Worm (Caenorhabditis elegans): ENCODE data around the gene ZC8.6.

ZC8.6 gene

DNA sequence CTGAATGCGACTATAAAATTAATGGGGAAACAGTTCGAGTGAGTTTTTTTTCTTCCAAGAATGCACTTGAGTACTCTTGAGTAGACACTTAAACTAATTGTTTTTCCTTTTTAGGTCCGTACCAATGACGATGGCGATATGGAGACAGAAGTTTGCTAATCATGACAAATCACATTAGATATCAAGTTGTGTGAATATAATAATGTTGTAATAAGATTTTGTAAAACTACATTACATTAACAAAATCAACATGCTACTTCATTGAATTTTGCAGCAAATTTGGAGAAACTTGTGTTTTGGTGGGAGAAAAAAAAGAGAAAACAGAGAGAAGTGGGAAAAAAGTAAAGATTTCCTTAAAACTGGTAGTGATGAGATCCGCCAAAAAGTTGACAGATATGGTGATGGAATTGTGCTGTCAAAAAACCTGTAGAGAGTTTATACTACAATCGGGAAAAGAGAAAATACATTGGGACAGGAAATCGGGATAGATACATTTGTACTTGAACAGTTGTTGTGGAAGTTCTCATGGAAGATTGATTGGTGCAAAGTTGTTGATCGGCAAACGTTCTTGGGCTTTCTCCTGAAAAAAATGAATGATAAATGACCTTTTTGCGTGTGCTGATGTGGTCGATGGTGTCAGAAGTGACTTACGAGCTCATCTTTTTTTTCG, 30.7 kb upstream of the ZC8.6 start:
- TF ChIP-seq nhr-67 (tag; optimal IDR thresholded peaks at IDR 0.05) (no peak), lin-39 (tag; optimal IDR thresholded peaks at IDR 0.05) (peak; percentile 78)

DNA sequence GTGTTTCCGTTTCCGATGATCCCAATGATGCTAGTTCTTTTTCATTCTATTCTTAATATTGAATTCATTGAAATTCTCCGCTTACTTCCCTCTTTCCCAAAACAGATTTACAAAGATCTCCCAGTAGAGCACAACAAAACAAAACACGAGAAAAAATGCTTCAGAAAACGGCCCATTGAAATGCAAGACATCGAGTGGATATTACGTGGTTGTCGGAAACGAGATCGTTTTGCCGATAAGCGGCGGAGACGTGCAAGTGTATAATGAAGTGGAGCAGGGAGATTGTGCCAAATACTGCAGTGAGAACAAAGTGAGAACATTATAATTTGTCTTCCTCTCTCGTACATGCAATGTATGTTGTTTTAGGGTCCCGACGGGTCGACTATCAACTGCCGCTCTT, 29.1 kb upstream of the ZC8.6 start:
- TF ChIP-seq lin-39 (tag; optimal IDR thresholded peaks at IDR 0.05) (peak; percentile 62), eor-1 (tag; optimal IDR thresholded peaks at IDR 0.05) (no peak), elt-1 (tag; optimal IDR thresholded peaks at IDR 0.05) (peak; percentile 74)

DNA sequence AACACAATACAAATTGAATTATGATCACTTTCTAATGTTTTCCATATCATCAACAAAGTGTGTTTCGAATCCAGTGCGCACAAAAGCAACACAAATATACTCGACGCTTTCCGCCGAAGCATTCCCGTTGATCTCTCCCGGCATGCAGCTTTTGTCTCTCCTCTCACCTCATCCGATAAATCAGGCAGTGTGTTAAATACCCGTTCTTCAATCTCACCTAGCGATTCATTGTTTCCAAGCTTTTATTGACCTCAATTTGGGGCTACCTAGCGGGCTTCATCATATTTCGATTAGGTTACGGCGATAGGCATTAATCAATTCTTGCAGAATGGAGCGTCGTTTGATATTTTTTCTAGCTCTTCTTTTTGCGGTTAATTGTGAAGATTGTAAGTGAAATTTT, 26.9 kb upstream of the ZC8.6 start, which contains the start of gene ZC449.1:
Gene ZC449.1 (plus strand): TSS at position 121 of the 400 bp plus-strand sequence.
- TF ChIP-seq nhr-28 (tag; optimal IDR thresholded peaks at IDR 0.05) (no peak), nhr-11 (tag; optimal IDR thresholded peaks at IDR 0.05) (no peak)

- TF ChIP-seq ZK546.5 (tag; optimal IDR thresholded peaks at IDR 0.05), result no peak
- no peak for TF ChIP-seq fkh-2 (tag; optimal IDR thresholded peaks at IDR 0.05)
- TF ChIP-seq zag-1 (tag; optimal IDR thresholded peaks at IDR 0.05), result no peak
- TF ChIP-seq jun-1 (tag; optimal IDR thresholded peaks at IDR 0.05), result peak; percentile 17
- TF ChIP-seq nfya-1 (tag; optimal IDR thresholded peaks at IDR 0.05; ENCODE audit: insufficient read depth), result peak; percentile 17
- TF ChIP-seq elt-2 (tag; optimal IDR thresholded peaks at IDR 0.05), result peak; percentile 48
- peak; percentile 1 for TF ChIP-seq R02D3.7 (tag; optimal IDR thresholded peaks at IDR 0.05)
- TF ChIP-seq elt-3 (tag; optimal IDR thresholded peaks at IDR 0.05), result no peak
- no peak for TF ChIP-seq pha-4 (tag; optimal IDR thresholded peaks at IDR 0.05)
- no peak for TF ChIP-seq nhr-76 (tag; optimal IDR thresholded peaks at IDR 0.05)
- TF ChIP-seq ceh-82 (tag; optimal IDR thresholded peaks at IDR 0.05), result no peak
- peak; percentile 33 for TF ChIP-seq nhr-25 (tag; optimal IDR thresholded peaks at IDR 0.05)
- no peak for TF ChIP-seq daf-12 (tag; optimal IDR thresholded peaks at IDR 0.05)
- no peak for TF ChIP-seq ceh-9 (tag; optimal IDR thresholded peaks at IDR 0.05)
- no peak for TF ChIP-seq sea-2 (GFP tag; optimal IDR thresholded peaks at IDR 0.05)
- peak; percentile 12 for TF ChIP-seq pqm-1 (tag; optimal IDR thresholded peaks at IDR 0.05)
- TF ChIP-seq skn-1 (tag; optimal IDR thresholded peaks at IDR 0.05), result no peak
- TF ChIP-seq nhr-43 (tag; optimal IDR thresholded peaks at IDR 0.05; ENCODE audit: poor library complexity, severe bottlenecking), result peak; percentile 78
- no peak for TF ChIP-seq unc-62 (GFP tag; optimal IDR thresholded peaks at IDR 0.05)
- no peak for TF ChIP-seq nhr-23 (tag; optimal IDR thresholded peaks at IDR 0.05)
- no peak for TF ChIP-seq nhr-28 (tag; optimal IDR thresholded peaks at IDR 0.05)
- no peak for TF ChIP-seq mml-1 (tag; optimal IDR thresholded peaks at IDR 0.05)
- TF ChIP-seq fkh-10 (GFP tag; optimal IDR thresholded peaks at IDR 0.05), result no peak
- peak; percentile 31 for TF ChIP-seq lin-39 (tag; optimal IDR thresholded peaks at IDR 0.05)
- no peak for TF ChIP-seq nhr-12 (tag; optimal IDR thresholded peaks at IDR 0.05)
- TF ChIP-seq nhr-77 (tag; optimal IDR thresholded peaks at IDR 0.05), result no peak
- TF ChIP-seq ztf-11 (tag; optimal IDR thresholded peaks at IDR 0.05), result no peak
- no peak for TF ChIP-seq ceh-16 (tag; optimal IDR thresholded peaks at IDR 0.05)
- no peak for TF ChIP-seq egl-27 (tag; optimal IDR thresholded peaks at IDR 0.05)
- TF ChIP-seq ztf-4 (tag; optimal IDR thresholded peaks at IDR 0.05), result no peak
- TF ChIP-seq elt-1 (tag; optimal IDR thresholded peaks at IDR 0.05), result no peak
- no peak for TF ChIP-seq eor-1 (tag; optimal IDR thresholded peaks at IDR 0.05)
- TF ChIP-seq lsy-12 (tag; optimal IDR thresholded peaks at IDR 0.05), result peak; percentile 59
- TF ChIP-seq nhr-67 (tag; optimal IDR thresholded peaks at IDR 0.05), result no peak
- TF ChIP-seq snpc-4 (tag; optimal IDR thresholded peaks at IDR 0.05), result no peak
- TF ChIP-seq egl-5 (tag; optimal IDR thresholded peaks at IDR 0.05), result no peak
- no peak for TF ChIP-seq unc-39 (tag; optimal IDR thresholded peaks at IDR 0.05)
- no peak for TF ChIP-seq ceh-28 (tag; optimal IDR thresholded peaks at IDR 0.05)
- TF ChIP-seq lin-15B (tag; optimal IDR thresholded peaks at IDR 0.05), result no peak
- TF ChIP-seq hmg-11 (tag; optimal IDR thresholded peaks at IDR 0.05), result peak; percentile 69
- TF ChIP-seq tbx-2 (tag; optimal IDR thresholded peaks at IDR 0.05), result no peak
- no peak for TF ChIP-seq aly-2 (tag; optimal IDR thresholded peaks at IDR 0.05)
- TF ChIP-seq nhr-11 (tag; optimal IDR thresholded peaks at IDR 0.05), result no peak
- TF ChIP-seq fos-1 (tag; optimal IDR thresholded peaks at IDR 0.05), result no peak
- no peak for TF ChIP-seq nhr-237 (tag; optimal IDR thresholded peaks at IDR 0.05)
- TF ChIP-seq mdl-1 (tag; optimal IDR thresholded peaks at IDR 0.05), result no peak
- no peak for TF ChIP-seq ama-1 (optimal IDR thresholded peaks at IDR 0.05)
Measured at ce11 chrX:5022682-5023081, 25.3 kb upstream of the ZC8.6 start.

Data from whole organism, L3 larva.